Fruit fly (Drosophila melanogaster) whole organism, wandering third instar larva: ENCODE data around the gene Vsx2.

Experiments used
- Abd-B ChIP-seq: fragments of >200 bp; optimal IDR thresholded peaks from 2 replicates; lab custom pipeline; 2017; ENCODE audit warnings: missing biosample characterization, missing genetic modification characterization
- CG32264 ChIP-seq: fragments of 200-800 bp; sonication (Bioruptor generic); optimal IDR thresholded peaks from 2 replicates; lab custom pipeline; 2016; ENCODE audit warnings: missing biosample characterization, missing genetic modification characterization
- CG9705 ChIP-seq: fragments of 200-800 bp; sonication (Bioruptor generic); optimal IDR thresholded peaks from 2 replicates; lab custom pipeline; 2018; ENCODE audit warnings: missing biosample characterization, mild to moderate bottlenecking, missing genetic modification characterization
- CrebA ChIP-seq: fragments of 200-800 bp; sonication (Bioruptor generic); optimal IDR thresholded peaks from 2 replicates; lab custom pipeline; 2016; ENCODE audit warnings: missing biosample characterization, mild to moderate bottlenecking, missing genetic modification characterization, borderline replicate concordance
- Dfd ChIP-seq: fragments of >200 bp; optimal IDR thresholded peaks from 2 replicates; lab custom pipeline; 2017; ENCODE audit warnings: missing biosample characterization, missing genetic modification characterization
- Dif ChIP-seq: fragments of 200-275, 200-300 bp; sonication (Bioruptor generic); optimal IDR thresholded peaks from 2 replicates; lab custom pipeline; 2018; ENCODE audit warnings: missing biosample characterization, missing genetic modification characterization; ENCODE audit not compliant: partially characterized antibody
- GATAd ChIP-seq: sonication (Bioruptor generic); optimal IDR thresholded peaks from 2 replicates; lab custom pipeline; 2016; ENCODE audit warnings: missing biosample characterization, missing genetic modification characterization
- HLH106 ChIP-seq: fragments of 200-800 bp; optimal IDR thresholded peaks from 3 replicates; lab custom pipeline; 2019; ENCODE audit warnings: missing biosample characterization, mild to moderate bottlenecking, missing genetic modification characterization, moderate library complexity
- Hnf4 ChIP-seq: fragments of 200-800 bp; sonication (Bioruptor generic); optimal IDR thresholded peaks from 2 replicates; lab custom pipeline; 2016; ENCODE audit warnings: missing biosample characterization, mild to moderate bottlenecking, missing genetic modification characterization
- Hr78 ChIP-seq: fragments of >200 bp; optimal IDR thresholded peaks from 2 replicates; lab custom pipeline; 2017; ENCODE audit warnings: missing biosample characterization, missing genetic modification characterization
- Hr83 ChIP-seq: fragments of 200-300 bp; sonication (Bioruptor generic); optimal IDR thresholded peaks from 2 replicates; lab custom pipeline; 2016; ENCODE audit warnings: missing biosample characterization, mild to moderate bottlenecking, missing genetic modification characterization, moderate library complexity; ENCODE audit not compliant: poor library complexity, severe bottlenecking
- Jra ChIP-seq: sonication (Bioruptor generic); optimal IDR thresholded peaks from 2 replicates; lab custom pipeline; 2016; ENCODE audit warnings: missing biosample characterization, missing genetic modification characterization
- Myc ChIP-seq: fragments of >200 bp; optimal IDR thresholded peaks from 2 replicates; lab custom pipeline; 2017
- N ChIP-seq: fragments of >200 bp; optimal IDR thresholded peaks from 2 replicates; lab custom pipeline; 2018; ENCODE audit warnings: missing biosample characterization, missing external identifiers, missing genetic modification characterization
- OdsH ChIP-seq: fragments of 200-800 bp; sonication (Bioruptor generic); optimal IDR thresholded peaks from 2 replicates; lab custom pipeline; 2016; ENCODE audit warnings: missing biosample characterization, mild to moderate bottlenecking, missing genetic modification characterization
- Rel ChIP-seq, 2 experiments: fragments of 200-800 bp; sonication (Bioruptor generic) in 1 of 2; optimal IDR thresholded peaks; 2 replicates in 1 of 2; 3 replicates in 1 of 2; lab custom pipeline; 2016 to 2019; ENCODE audit warnings: mild to moderate bottlenecking in 2 of 2, missing biosample characterization in 2 of 2, missing genetic modification characterization in 2 of 2, moderate library complexity in 1 of 2
- Vsx2 ChIP-seq: fragments of 200-300, 225-300 bp; sonication (Bioruptor generic); optimal IDR thresholded peaks from 2 replicates; lab custom pipeline; 2018; ENCODE audit warnings: missing biosample characterization, missing genetic modification characterization; ENCODE audit not compliant: partially characterized antibody
- br ChIP-seq: fragments of 200-800 bp; sonication (Bioruptor generic); optimal IDR thresholded peaks from 2 replicates; lab custom pipeline; 2016; ENCODE audit warnings: missing biosample characterization, missing genetic modification characterization
- brk ChIP-seq: fragments of 200-800 bp; sonication (Bioruptor generic); optimal IDR thresholded peaks from 2 replicates; lab custom pipeline; 2016; ENCODE audit warnings: missing biosample characterization, mild to moderate bottlenecking, missing genetic modification characterization
- dl ChIP-seq, 2 experiments: fragments of 175-275, 200-275 bp in 1 of 2; fragments of 200-275 bp in 1 of 2; sonication (Bioruptor generic); optimal IDR thresholded peaks; lab custom pipeline; 2018; ENCODE audit warnings: mild to moderate bottlenecking in 2 of 2, missing biosample characterization in 2 of 2, missing genetic modification characterization in 2 of 2, moderate library complexity in 2 of 2; ENCODE audit not compliant: partially characterized antibody in 2 of 2, insufficient read depth in 1 of 2
- dmrt93B ChIP-seq: fragments of 200-800 bp; sonication (Bioruptor generic); optimal IDR thresholded peaks from 2 replicates; lab custom pipeline; 2018; ENCODE audit warnings: missing biosample characterization, mild to moderate bottlenecking, missing genetic modification characterization
- ey ChIP-seq: fragments of 200-800 bp; sonication (Bioruptor generic); optimal IDR thresholded peaks from 2 replicates; lab custom pipeline; 2016; ENCODE audit warnings: missing biosample characterization, missing genetic modification characterization
- foxo ChIP-seq, 2 experiments: fragments of 200-800 bp; sonication (Bioruptor generic); optimal IDR thresholded peaks; 2 replicates in 1 of 2; 3 replicates in 1 of 2; lab custom pipeline; 2016 to 2017; ENCODE audit warnings: missing biosample characterization in 2 of 2, missing genetic modification characterization in 2 of 2
- fru ChIP-seq: fragments of 200-800 bp; sonication (Bioruptor generic); optimal IDR thresholded peaks from 3 replicates; lab custom pipeline; 2016; ENCODE audit warnings: missing biosample characterization, mild to moderate bottlenecking, missing genetic modification characterization
- h ChIP-seq: fragments of 200-800 bp; sonication (Bioruptor generic); optimal IDR thresholded peaks from 3 replicates; lab custom pipeline; 2016; ENCODE audit warnings: missing biosample characterization, mild to moderate bottlenecking, missing genetic modification characterization
- jim ChIP-seq: fragments of 175-275, 200-325 bp; sonication (Bioruptor generic); optimal IDR thresholded peaks from 2 replicates; lab custom pipeline; 2016; ENCODE audit warnings: missing biosample characterization, mild to moderate bottlenecking, missing genetic modification characterization
- lola ChIP-seq: fragments of >200 bp; optimal IDR thresholded peaks from 2 replicates; lab custom pipeline; 2017; ENCODE audit warnings: missing biosample characterization, missing genetic modification characterization
- pan ChIP-seq: fragments of >200 bp; optimal IDR thresholded peaks from 2 replicates; lab custom pipeline; 2017
- psq ChIP-seq: fragments of 200-800 bp; sonication (Bioruptor generic); optimal IDR thresholded peaks from 3 replicates; lab custom pipeline; 2017; ENCODE audit warnings: missing biosample characterization, mild to moderate bottlenecking, missing genetic modification characterization, moderate library complexity
- rgr ChIP-seq: fragments of 200-800 bp; sonication (Bioruptor generic); optimal IDR thresholded peaks from 3 replicates; lab custom pipeline; 2016; ENCODE audit warnings: missing biosample characterization, mild to moderate bottlenecking, missing genetic modification characterization
- sage ChIP-seq: fragments of 200-800 bp; sonication (Bioruptor generic); optimal IDR thresholded peaks from 2 replicates; lab custom pipeline; 2016; ENCODE audit warnings: missing biosample characterization, mild to moderate bottlenecking, missing genetic modification characterization
- sv ChIP-seq: fragments of 200-800 bp; sonication (Bioruptor generic); optimal IDR thresholded peaks from 3 replicates; lab custom pipeline; 2016; ENCODE audit warnings: missing biosample characterization, missing genetic modification characterization
- tai ChIP-seq: sonication (Bioruptor generic); optimal IDR thresholded peaks from 2 replicates; lab custom pipeline; 2016; ENCODE audit warnings: missing biosample characterization, missing genetic modification characterization
- woc ChIP-seq: sonication (Bioruptor generic); optimal IDR thresholded peaks from 2 replicates; lab custom pipeline; 2016; ENCODE audit warnings: missing biosample characterization, mild to moderate bottlenecking, missing genetic modification characterization

Gene Vsx2

dm6 chrX:5560083-5560482, at the start of gene Vsx2:
Vsx2 (minus strand) TSS chrX:5560183.
- TF ChIP-seq foxo (GFP tag; optimal IDR thresholded peaks at IDR 0.05; lab: Kevin White, UChicago) = no peak
- no peak for TF ChIP-seq Jra
- TF ChIP-seq pan = no peak
- no peak for TF ChIP-seq Dif (GFP tag; lab: Kevin White, UChicago)
- no peak for TF ChIP-seq N
- TF ChIP-seq Vsx2 (GFP tag; lab: Kevin White, UChicago) = no peak
- no peak for TF ChIP-seq woc (GFP tag; lab: Kevin White, UChicago)
- TF ChIP-seq Dfd = no peak
- TF ChIP-seq Hnf4 (GFP tag; lab: Kevin White, UChicago) = no peak
- TF ChIP-seq CrebA (GFP tag; lab: Kevin White, UChicago) = no peak
- TF ChIP-seq sage (GFP tag; lab: Kevin White, UChicago) = no peak
- TF ChIP-seq Rel (GFP tag; optimal IDR thresholded peaks at IDR 0.05; lab: Kevin White, UChicago) = no peak
- no peak for TF ChIP-seq Rel (tag; optimal IDR thresholded peaks at IDR 0.05; lab: Kevin White, UChicago)

dm6 chrX:5608472-5608871, 48.5 kb upstream of the Vsx2 start:
- TF ChIP-seq HLH106 (tag; lab: Kevin White, UChicago) (peak; percentile 20), foxo (GFP tag; optimal IDR thresholded peaks at IDR 0.05; lab: Kevin White, UChicago) (peak in 1 of 2 experiments; percentile 67), Hr78 (no peak), CG32264 (GFP tag; lab: Kevin White, UChicago) (no peak), woc (GFP tag; lab: Kevin White, UChicago) (no peak), br (GFP tag; lab: Kevin White, UChicago) (no peak), CG9705 (GFP tag; lab: Kevin White, UChicago) (no peak), dl (GFP tag; optimal IDR thresholded peaks at IDR 0.05; lab: Kevin White, UChicago; ENCODE audit: insufficient read depth in 1 of 2, partially characterized antibody in 2 of 2) (no peak), OdsH (GFP tag; lab: Kevin White, UChicago) (peak; percentile 51), psq (GFP tag; lab: Kevin White, UChicago) (peak; percentile 27), sage (GFP tag; lab: Kevin White, UChicago) (no peak), dmrt93B (peak; percentile 35), Abd-B (GFP tag; lab: Kevin White, UChicago) (no peak), tai (GFP tag; lab: Kevin White, UChicago) (no peak), Hr83 (GFP tag; lab: Kevin White, UChicago) (no peak), h (GFP tag; lab: Kevin White, UChicago) (peak; percentile 22), fru (GFP tag; lab: Kevin White, UChicago) (peak; percentile 49), GATAd (GFP tag; lab: Kevin White, UChicago) (no peak), jim (GFP tag; lab: Kevin White, UChicago) (no peak), Vsx2 (GFP tag; lab: Kevin White, UChicago) (no peak), ey (GFP tag; lab: Kevin White, UChicago) (peak; percentile 52), Myc (lab: Kevin White, UChicago) (no peak), rgr (GFP tag; lab: Kevin White, UChicago) (peak; percentile 53)

- TF ChIP-seq HLH106 (tag; lab: Kevin White, UChicago) (no peak), Dfd (no peak), lola (GFP tag; lab: Kevin White, UChicago) (no peak), ey (GFP tag; lab: Kevin White, UChicago) (no peak), Dif (GFP tag; lab: Kevin White, UChicago) (no peak), Hr78 (no peak), pan (no peak), foxo (GFP tag; optimal IDR thresholded peaks at IDR 0.05; lab: Kevin White, UChicago) (no peak), Myc (lab: Kevin White, UChicago) (no peak), GATAd (GFP tag; lab: Kevin White, UChicago) (no peak), CG9705 (GFP tag; lab: Kevin White, UChicago) (no peak), brk (GFP tag; lab: Kevin White, UChicago) (no peak), Hnf4 (GFP tag; lab: Kevin White, UChicago) (no peak), sv (GFP tag; lab: Kevin White, UChicago) (no peak), N (no peak)
- TF ChIP-seq, all 38 proteins: peak for 0
These were observed 47.7 kb upstream of the Vsx2 start for dm6 chrX:5607647-5608046.
